Fruit fly (Drosophila melanogaster) whole organism, embryonic: ENCODE results near the gene CG46463.

ENCODE experiments used
- BtbVII ChIP-seq: fragments of 200-800 bp; sonication (Bioruptor generic); optimal IDR thresholded peaks from 3 replicates; lab custom pipeline; 2017; ENCODE audit warnings: missing biosample characterization, mild to moderate bottlenecking, missing genetic modification characterization
- CG11695 ChIP-seq: fragments of 200-800 bp; sonication (Bioruptor generic); IDR thresholded peaks from 3 replicates; pipeline ENCODE4 v1.3.6; 2022; ENCODE audit warnings: missing biosample characterization, missing genetic modification characterization
- CG12769 ChIP-seq: fragments of 200-800 bp; sonication (Bioruptor generic); optimal IDR thresholded peaks from 2 replicates; lab custom pipeline; 2019; ENCODE audit warnings: missing biosample characterization, mild to moderate bottlenecking, missing genetic modification characterization, moderate library complexity
- CG13424 ChIP-seq: fragments of 200-800 bp; sonication (Bioruptor generic); optimal IDR thresholded peaks from 2 replicates; lab custom pipeline; 2019; ENCODE audit warnings: missing biosample characterization, mild to moderate bottlenecking, missing genetic modification characterization, moderate library complexity
- CG13624 ChIP-seq: fragments of 200-800 bp; sonication (Bioruptor generic); optimal IDR thresholded peaks from 2 replicates; lab custom pipeline; 2016; ENCODE audit warnings: missing biosample characterization, missing genetic modification characterization
- CG15269 ChIP-seq: fragments of 200-800 bp; sonication (Bioruptor generic); optimal IDR thresholded peaks from 2 replicates; lab custom pipeline; 2018; ENCODE audit warnings: missing biosample characterization, mild to moderate bottlenecking, missing genetic modification characterization, moderate library complexity
- CG16779 ChIP-seq: fragments of 200-800 bp; sonication (Bioruptor generic); IDR thresholded peaks from 2 replicates; pipeline ENCODE4 v1.3.6; 2022; ENCODE audit warnings: missing biosample characterization, missing genetic modification characterization
- CG17612 ChIP-seq: fragments of 200-800 bp; sonication (Bioruptor generic); IDR thresholded peaks from 2 replicates; pipeline ENCODE4 v1.3.6; 2022; ENCODE audit warnings: missing biosample characterization, missing genetic modification characterization
- CG1832 ChIP-seq: fragments of 200-800 bp; sonication (Bioruptor generic); optimal IDR thresholded peaks from 2 replicates; lab custom pipeline; 2017; ENCODE audit warnings: missing biosample characterization, mild to moderate bottlenecking, missing genetic modification characterization, inconsistent platforms
- CG2120 ChIP-seq: fragments of 200-800 bp; sonication (Bioruptor generic); optimal IDR thresholded peaks from 3 replicates; lab custom pipeline; 2016; ENCODE audit warnings: missing biosample characterization, missing genetic modification characterization
- CG2199 ChIP-seq: fragments of 200-800 bp; sonication (Bioruptor generic); IDR thresholded peaks from 3 replicates; pipeline ENCODE4 v1.3.6; 2022; ENCODE audit warnings: missing biosample characterization, missing genetic modification characterization
- CG2875 ChIP-seq: fragments of 200-800 bp; sonication (Bioruptor generic); optimal IDR thresholded peaks from 2 replicates; lab custom pipeline; 2017; ENCODE audit warnings: missing biosample characterization, mild to moderate bottlenecking, missing genetic modification characterization, missing genetic modification reagents
- CG2889 ChIP-seq: fragments of 200-800 bp; sonication (Bioruptor generic); IDR thresholded peaks from 3 replicates; pipeline ENCODE4 v1.3.6; 2022; ENCODE audit warnings: missing biosample characterization, missing genetic modification characterization
- CG30020 ChIP-seq: fragments of 200-800 bp; optimal IDR thresholded peaks from 2 replicates; lab custom pipeline; 2019; ENCODE audit warnings: missing biosample characterization, mild to moderate bottlenecking, missing genetic modification characterization, moderate library complexity
- CG4404 ChIP-seq: fragments of 200-800 bp; sonication (Bioruptor generic); IDR thresholded peaks from 2 replicates; pipeline ENCODE4 v1.3.6; 2022; ENCODE audit warnings: missing biosample characterization, missing genetic modification characterization
- CG7786 ChIP-seq: fragments of 200-800 bp; sonication (Bioruptor generic); optimal IDR thresholded peaks from 2 replicates; lab custom pipeline; 2016; ENCODE audit warnings: missing biosample characterization, missing genetic modification characterization
- CrebB ChIP-seq: fragments of 200-800 bp; sonication (Bioruptor generic); optimal IDR thresholded peaks from 3 replicates; lab custom pipeline; 2018; ENCODE audit warnings: missing biosample characterization, mild to moderate bottlenecking, missing genetic modification characterization
- Dbx ChIP-seq: fragments of 200-800 bp; sonication (Bioruptor generic); IDR thresholded peaks from 3 replicates; pipeline ENCODE4 v1.3.6; 2022; ENCODE audit warnings: missing biosample characterization, missing genetic modification characterization
- Dek ChIP-seq: fragments of 200-800 bp; sonication (Bioruptor generic); optimal IDR thresholded peaks from 3 replicates; lab custom pipeline; 2019; ENCODE audit warnings: missing biosample characterization, mild to moderate bottlenecking, missing genetic modification characterization, moderate library complexity
- Dll ChIP-seq: fragments of 200-800 bp; sonication (Bioruptor generic); IDR thresholded peaks from 4 replicates; pipeline ENCODE4 v1.3.6; 2022; ENCODE audit warnings: missing biosample characterization, missing genetic modification characterization; ENCODE audit not compliant: partially characterized antibody
- HLH4C ChIP-seq: fragments of 200-800 bp; sonication (Bioruptor generic); IDR thresholded peaks from 3 replicates; pipeline ENCODE4 v1.3.6; 2022; ENCODE audit warnings: missing biosample characterization, missing genetic modification characterization; ENCODE audit not compliant: partially characterized antibody
- Rx ChIP-seq: fragments of 200-800 bp; sonication (Bioruptor generic); IDR thresholded peaks from 2 replicates; pipeline ENCODE4 v1.3.6; 2022; ENCODE audit warnings: missing biosample characterization, missing genetic modification characterization
- Sin3A ChIP-seq: fragments of >200 bp; optimal IDR thresholded peaks from 2 replicates; lab custom pipeline; 2018
- ac ChIP-seq: fragments of 200-800 bp; sonication (Bioruptor generic); optimal IDR thresholded peaks from 3 replicates; lab custom pipeline; 2017; ENCODE audit warnings: missing biosample characterization, mild to moderate bottlenecking, missing genetic modification characterization
- aop ChIP-seq: fragments of 200-800 bp; sonication (Bioruptor generic); IDR thresholded peaks from 2 replicates; pipeline ENCODE4 v1.3.6; 2022; ENCODE audit warnings: missing biosample characterization, missing genetic modification characterization
- ase ChIP-seq: fragments of 200-800 bp; sonication (Bioruptor generic); IDR thresholded peaks from 3 replicates; pipeline ENCODE4 v1.3.6; 2022; ENCODE audit warnings: missing biosample characterization, missing genetic modification characterization
- cad ChIP-seq: fragments of >200 bp; optimal IDR thresholded peaks from 2 replicates; lab custom pipeline; 2017; ENCODE audit warnings: missing biosample characterization, missing genetic modification characterization
- cg ChIP-seq: fragments of 200-800 bp; sonication (Bioruptor generic); optimal IDR thresholded peaks from 3 replicates; lab custom pipeline; 2019; ENCODE audit warnings: missing biosample characterization, mild to moderate bottlenecking, missing genetic modification characterization, moderate library complexity
- chif ChIP-seq, 2 experiments: fragments of 200-800 bp; sonication (Bioruptor generic); optimal IDR thresholded peaks; 3 replicates each; lab custom pipeline; 2016; ENCODE audit warnings: missing biosample characterization in 2 of 2, missing genetic modification characterization in 2 of 2
- da ChIP-seq: fragments of 200-800 bp; sonication (Bioruptor generic); optimal IDR thresholded peaks from 2 replicates; lab custom pipeline; 2016; ENCODE audit warnings: missing biosample characterization, missing genetic modification characterization
- danr ChIP-seq: fragments of 200-800 bp; sonication (Bioruptor generic); IDR thresholded peaks from 2 replicates; pipeline ENCODE4 v1.3.6; 2022; ENCODE audit warnings: missing biosample characterization, missing genetic modification characterization
- dmrt99B ChIP-seq: fragments of 200-800 bp; sonication (Bioruptor generic); optimal IDR thresholded peaks from 2 replicates; lab custom pipeline; 2018; ENCODE audit warnings: missing biosample characterization, mild to moderate bottlenecking, missing genetic modification characterization, moderate library complexity
- en ChIP-seq: fragments of 200-800 bp; sonication (Bioruptor generic); optimal IDR thresholded peaks from 2 replicates; lab custom pipeline; 2016; ENCODE audit warnings: missing biosample characterization, missing genetic modification characterization
- eve ChIP-seq, 2 experiments: fragments of >200 bp; optimal IDR thresholded peaks; 2 replicates each; lab custom pipeline; 2017; ENCODE audit warnings: missing biosample characterization in 2 of 2, missing genetic modification characterization in 2 of 2
- exex ChIP-seq: fragments of 200-800 bp; sonication (Bioruptor generic); optimal IDR thresholded peaks from 4 replicates; lab custom pipeline; 2018; ENCODE audit warnings: missing biosample characterization, mild to moderate bottlenecking, missing genetic modification characterization, moderate library complexity
- mirr ChIP-seq: fragments of 200-800 bp; sonication (Bioruptor generic); optimal IDR thresholded peaks from 3 replicates; lab custom pipeline; 2018; ENCODE audit warnings: missing biosample characterization, mild to moderate bottlenecking, missing genetic modification characterization
- prd ChIP-seq, 3 experiments: fragments of >200 bp in 2 of 3; fragments of 200-800 bp in 1 of 3; sonication (Bioruptor generic) in 1 of 3; optimal IDR thresholded peaks in 2 of 3; IDR thresholded peaks in 1 of 3; 2 replicates in 2 of 3; 3 replicates in 1 of 3; pipeline versions ENCODE4 v1.3.6 to Lab custom; 2017 to 2022; ENCODE audit warnings: missing biosample characterization in 1 of 3, missing genetic modification characterization in 1 of 3
- ro ChIP-seq: fragments of 200-800 bp; sonication (Bioruptor generic); IDR thresholded peaks from 2 replicates; pipeline ENCODE4 v1.3.6; 2022; ENCODE audit warnings: missing biosample characterization, missing genetic modification characterization
- sima ChIP-seq: fragments of 200-800 bp; sonication (Bioruptor generic); optimal IDR thresholded peaks from 2 replicates; lab custom pipeline; 2016; ENCODE audit warnings: missing biosample characterization, missing genetic modification characterization
- sna ChIP-seq: fragments of 200-800 bp; sonication (Bioruptor generic); IDR thresholded peaks from 2 replicates; pipeline ENCODE4 v1.3.6; 2022; ENCODE audit warnings: missing biosample characterization, missing genetic modification characterization; ENCODE audit not compliant: partially characterized antibody
- sr ChIP-seq: fragments of 200-800 bp; sonication (Bioruptor generic); IDR thresholded peaks from 3 replicates; pipeline ENCODE4 v1.3.6; 2022; ENCODE audit warnings: missing biosample characterization, missing genetic modification characterization
- tin ChIP-seq: fragments of 200-800 bp; sonication (Bioruptor generic); optimal IDR thresholded peaks from 3 replicates; lab custom pipeline; 2016; ENCODE audit warnings: missing biosample characterization, missing genetic modification characterization
- twi ChIP-seq: fragments of 200-800 bp; optimal IDR thresholded peaks from 2 replicates; lab custom pipeline; 2019; ENCODE audit warnings: missing biosample characterization, mild to moderate bottlenecking, missing genetic modification characterization, moderate library complexity
- usp ChIP-seq: fragments of >200 bp; optimal IDR thresholded peaks from 2 replicates; lab custom pipeline; 2017; ENCODE audit warnings: missing biosample characterization, missing genetic modification characterization
- wor ChIP-seq: fragments of 200-800 bp; sonication (Bioruptor generic); IDR thresholded peaks from 2 replicates; pipeline ENCODE4 v1.3.6; 2022; ENCODE audit warnings: missing biosample characterization, missing genetic modification characterization
- zf30C ChIP-seq: fragments of 200-800 bp; sonication (Bioruptor generic); optimal IDR thresholded peaks from 3 replicates; lab custom pipeline; 2018; ENCODE audit warnings: missing biosample characterization, mild to moderate bottlenecking, missing genetic modification characterization

The CG46463 gene

dm6 chr3L:3436838-3437663 is 24.1 kb upstream of the CG46463 start (continued):
- TF ChIP-seq CG11695 (peak; percentile 73; the same call in 2 of the 3 replicates), exex (tag; lab: Kevin White, UChicago) (peak; percentile 24), Dbx (GFP tag; lab: Robert Waterston, UW) (peak; percentile 69)

- no peak for TF ChIP-seq CG4404 (GFP tag; lab: Robert Waterston, UW)
- no peak for TF ChIP-seq CG16779
- peak; percentile 77; the same call in 2 of the 3 replicates for TF ChIP-seq CG2199 (GFP tag; lab: Robert Waterston, UW)
- no peak for TF ChIP-seq wor (GFP tag; lab: Robert Waterston, UW)
- no peak for TF ChIP-seq ro (GFP tag; lab: Robert Waterston, UW)
- no peak for TF ChIP-seq CG30020 (tag; lab: Kevin White, UChicago)
- no peak for TF ChIP-seq HLH4C
- no peak for TF ChIP-seq cad
- TF ChIP-seq CG12769 (tag; lab: Kevin White, UChicago): peak; percentile 15
- 0 out of 4 replicates have a peak, but pooled peaks have one; percentile 25 for TF ChIP-seq Dll (GFP tag; lab: Robert Waterston, UW)
- no peak for TF ChIP-seq sna (GFP tag; lab: Robert Waterston, UW)
- no peak for TF ChIP-seq CG17612 (GFP tag; lab: Robert Waterston, UW)
- TF ChIP-seq CG13624: no peak
- no peak for TF ChIP-seq chif (GFP tag; optimal IDR thresholded peaks at IDR 0.05; lab: Kevin White, UChicago)
- peak; percentile 65; the same call in 1 of the 3 replicates for TF ChIP-seq sr
- TF ChIP-seq tin (GFP tag; lab: Kevin White, UChicago): no peak
- peak in 1 of 2 experiments; percentile 25 for TF ChIP-seq eve (GFP tag; optimal IDR thresholded peaks at IDR 0.05; lab: Kevin White, UChicago)
- peak; percentile 50 for TF ChIP-seq cg
- no peak for TF ChIP-seq da
- TF ChIP-seq CrebB: no peak
- TF ChIP-seq CG2889 (GFP tag; lab: Robert Waterston, UW): no peak
- TF ChIP-seq CG13424 (tag; lab: Kevin White, UChicago): no peak
Observed at dm6 chr3L:3437664-3438368, 23.3 kb upstream of the CG46463 start.

- TF ChIP-seq BtbVII (GFP tag; lab: Kevin White, UChicago) (peak; percentile 37), CG2120 (GFP tag; lab: Kevin White, UChicago) (peak; percentile 56), danr (no peak), CG2875 (GFP tag; lab: Kevin White, UChicago) (peak; percentile 46), Sin3A (no peak), Rx (GFP tag; lab: Robert Waterston, UW) (no peak), zf30C (GFP tag; lab: Kevin White, UChicago) (peak; percentile 87), twi (tag; lab: Kevin White, UChicago) (peak; percentile 12), en (GFP tag; lab: Kevin White, UChicago) (peak; percentile 28), CG1832 (peak; percentile 19), sima (GFP tag; lab: Kevin White, UChicago) (no peak), dmrt99B (tag; lab: Kevin White, UChicago) (peak; percentile 79), aop (GFP tag; lab: Robert Waterston, UW) (no peak), usp (no peak), mirr (no peak), Dek (tag; lab: Kevin White, UChicago) (peak; percentile 38), CG7786 (peak; percentile 10), ac (peak; percentile 62), Dbx (GFP tag; lab: Robert Waterston, UW) (no peak), CG15269 (tag; lab: Kevin White, UChicago) (peak; percentile 63), prd (optimal IDR thresholded peaks at IDR 0.05; lab: Kevin White, UChicago) (no peak), prd (GFP tag; IDR thresholded peaks at IDR 0.05; lab: Robert Waterston, UW) (peak; percentile 84), ase (GFP tag; lab: Robert Waterston, UW) (peak; percentile 42; the same call in 1 of the 3 replicates)
Observed at dm6 chr3L:3438473-3438872, 22.6 kb upstream of the CG46463 start.
